Worm (Caenorhabditis elegans) whole organism, late embryonic: ENCODE data around the gene str-131.

Source experiments
- K02D7.2 ChIP-seq: sonication (generic microtip); optimal IDR thresholded peaks from 2 replicates; lab custom pipeline; 2017; ENCODE audit warnings: mild to moderate bottlenecking, missing genetic modification characterization, missing compliant biosample characterization
- ama-1 ChIP-seq: fragments of 150-350 bp; optimal IDR thresholded peaks from 2 replicates; lab custom pipeline; 2014
- ceh-9 ChIP-seq: sonication (generic microtip); optimal IDR thresholded peaks from 2 replicates; lab custom pipeline; 2016; ENCODE audit warnings: mild to moderate bottlenecking, missing genetic modification characterization, inconsistent platforms, missing compliant biosample characterization
- dve-1 ChIP-seq: sonication (generic microtip); optimal IDR thresholded peaks from 2 replicates; lab custom pipeline; 2017; ENCODE audit warnings: antibody characterized with exemption, mild to moderate bottlenecking, missing genetic modification characterization, missing compliant biosample characterization
- eyg-1 ChIP-seq: sonication (generic microtip); optimal IDR thresholded peaks from 2 replicates; lab custom pipeline; 2016; ENCODE audit warnings: missing genotype, missing genetic modification characterization, missing compliant biosample characterization
- hlh-13 ChIP-seq: fragments of 200-800 bp; sonication (Bioruptor generic); optimal IDR thresholded peaks from 2 replicates; lab custom pipeline; 2018; ENCODE audit warnings: mild to moderate bottlenecking, missing genetic modification characterization, missing compliant biosample characterization
- hlh-15 ChIP-seq: sonication (generic microtip); optimal IDR thresholded peaks from 2 replicates; lab custom pipeline; 2016; ENCODE audit warnings: missing genetic modification characterization, missing compliant biosample characterization
- nhr-232 ChIP-seq: sonication (generic microtip); optimal IDR thresholded peaks from 2 replicates; lab custom pipeline; 2016; ENCODE audit warnings: missing genetic modification characterization, missing compliant biosample characterization
- pha-4 ChIP-seq: fragments of 150-350 bp; optimal IDR thresholded peaks from 2 replicates; lab custom pipeline; 2018; ENCODE audit warnings: missing biosample characterization, missing genetic modification reagents, missing genetic modification characterization
- pqm-1 ChIP-seq: sonication (generic microtip); optimal IDR thresholded peaks from 2 replicates; lab custom pipeline; 2016; ENCODE audit warnings: missing genetic modification characterization, missing compliant biosample characterization

ce11 chrV:8075712-8076111 lies 5.8 kb downstream of the str-131 start, which contains the start of gene catp-3:
- no peak for TF ChIP-seq dve-1
- no peak for TF ChIP-seq pha-4
- TF ChIP-seq hlh-13 (GFP tag; lab: Kevin White, UChicago) = no peak
- no peak for TF ChIP-seq ama-1 (lab: Kevin White, UChicago)
- no peak for TF ChIP-seq hlh-15 (tag; lab: Kevin White, UChicago)
- TF ChIP-seq ceh-9 = no peak
- TF ChIP-seq nhr-232 (tag; lab: Kevin White, UChicago) = no peak
- TF ChIP-seq pqm-1 (tag; lab: Kevin White, UChicago) = no peak
- TF ChIP-seq K02D7.2 (tag; lab: Kevin White, UChicago) = no peak
- TF ChIP-seq eyg-1 (tag; lab: Kevin White, UChicago) = no peak
